Fruit fly (Drosophila melanogaster) whole organism, embryonic: ENCODE measurements around the gene CG7766.

ENCODE experiments used
- Blimp-1 ChIP-seq: fragments of 200-800 bp; sonication (Bioruptor generic); optimal IDR thresholded peaks from 3 replicates; lab custom pipeline; 2018; ENCODE audit warnings: missing biosample characterization, missing genetic modification characterization, mild to moderate bottlenecking, moderate library complexity, missing genetic modification reagents
- CG11085 ChIP-seq: fragments of 200-800 bp; sonication (Bioruptor generic); IDR thresholded peaks from 2 replicates; pipeline ENCODE4 v1.3.6; 2022; ENCODE audit warnings: missing biosample characterization, missing genetic modification characterization
- CG12155 ChIP-seq: fragments of 200-800 bp; sonication (Bioruptor generic); optimal IDR thresholded peaks from 3 replicates; lab custom pipeline; 2016; ENCODE audit warnings: missing biosample characterization, missing genetic modification characterization
- CG12236 ChIP-seq: fragments of 200-800 bp; sonication (Bioruptor generic); optimal IDR thresholded peaks from 2 replicates; lab custom pipeline; 2016; ENCODE audit warnings: missing biosample characterization, missing genetic modification characterization
- CG14014 ChIP-seq: fragments of 200-800 bp; sonication (Bioruptor generic); IDR thresholded peaks from 2 replicates; pipeline ENCODE4 v1.3.6; 2022; ENCODE audit warnings: missing biosample characterization, missing genetic modification characterization
- CG14860 ChIP-seq: fragments of 200-800 bp; sonication (Bioruptor generic); IDR thresholded peaks from 3 replicates; pipeline ENCODE4 v1.3.6; 2022; ENCODE audit warnings: missing biosample characterization, missing genetic modification characterization; ENCODE audit not compliant: partially characterized antibody
- CG15601 ChIP-seq: fragments of 200-800 bp; sonication (Bioruptor generic); optimal IDR thresholded peaks from 3 replicates; lab custom pipeline; 2019; ENCODE audit warnings: missing biosample characterization, mild to moderate bottlenecking, missing genetic modification characterization, moderate library complexity
- CG16813 ChIP-seq: fragments of 200-800 bp; sonication (Bioruptor generic); IDR thresholded peaks from 3 replicates; pipeline ENCODE4 v1.3.6; 2022; ENCODE audit warnings: missing biosample characterization, missing genetic modification characterization; ENCODE audit not compliant: partially characterized antibody
- CG18262 ChIP-seq: fragments of 200-800 bp; optimal IDR thresholded peaks from 3 replicates; lab custom pipeline; 2019; ENCODE audit warnings: missing biosample characterization, mild to moderate bottlenecking, missing genetic modification characterization, moderate library complexity
- CG2129 ChIP-seq: fragments of 200-800 bp; sonication (Bioruptor generic); IDR thresholded peaks from 2 replicates; pipeline ENCODE4 v1.3.6; 2022; ENCODE audit warnings: missing biosample characterization, missing genetic modification characterization; ENCODE audit not compliant: partially characterized antibody
- CG2678 ChIP-seq: fragments of 200-800 bp; sonication (Bioruptor generic); optimal IDR thresholded peaks from 3 replicates; lab custom pipeline; 2019; ENCODE audit warnings: missing biosample characterization, mild to moderate bottlenecking, missing genetic modification characterization, moderate library complexity
- CG32772 ChIP-seq: fragments of 200-800 bp; sonication (Bioruptor generic); IDR thresholded peaks from 2 replicates; pipeline ENCODE4 v1.3.6; 2022; ENCODE audit warnings: missing biosample characterization, missing genetic modification characterization
- CG34376 ChIP-seq: fragments of 200-800 bp; sonication (Bioruptor generic); optimal IDR thresholded peaks from 2 replicates; lab custom pipeline; 2018; ENCODE audit warnings: missing biosample characterization, mild to moderate bottlenecking, missing genetic modification characterization
- CG3726 ChIP-seq: fragments of 200-800 bp; sonication (Bioruptor generic); IDR thresholded peaks from 3 replicates; pipeline ENCODE4, ENCODE4 v1.3.6; 2022; ENCODE audit warnings: missing biosample characterization, missing genetic modification characterization
- CG3847 ChIP-seq: fragments of 200-800 bp; sonication (Bioruptor generic); IDR thresholded peaks from 2 replicates; pipeline ENCODE4 v1.3.6; 2022; ENCODE audit warnings: missing biosample characterization, missing genetic modification characterization
- CG3995 ChIP-seq: fragments of 200-800 bp; sonication (Bioruptor generic); optimal IDR thresholded peaks from 3 replicates; lab custom pipeline; 2016; ENCODE audit warnings: missing biosample characterization, missing genetic modification characterization
- CG4328 ChIP-seq: fragments of 200-800 bp; sonication (Bioruptor generic); optimal IDR thresholded peaks from 3 replicates; lab custom pipeline; 2017; ENCODE audit warnings: missing biosample characterization, missing genetic modification reagents, missing genetic modification characterization
- CG4820 ChIP-seq: fragments of 200-800 bp; sonication (Bioruptor generic); optimal IDR thresholded peaks from 3 replicates; lab custom pipeline; 2016; ENCODE audit warnings: missing biosample characterization, missing genetic modification characterization
- CG5953 ChIP-seq: fragments of 200-800 bp; sonication (Bioruptor generic); IDR thresholded peaks from 2 replicates; pipeline ENCODE4 v1.3.6; 2022; ENCODE audit warnings: missing biosample characterization, missing genetic modification characterization
- CG6175 ChIP-seq: fragments of 200-800 bp; sonication (Bioruptor generic); IDR thresholded peaks from 3 replicates; pipeline ENCODE4 v1.3.6; 2022; ENCODE audit warnings: missing biosample characterization, missing genetic modification characterization
- CG7928 ChIP-seq: fragments of 200-800 bp; sonication (Bioruptor generic); optimal IDR thresholded peaks from 2 replicates; lab custom pipeline; 2017; ENCODE audit warnings: missing biosample characterization, mild to moderate bottlenecking, missing genetic modification characterization
- Camta ChIP-seq: fragments of 200-800 bp; sonication (Bioruptor generic); optimal IDR thresholded peaks from 2 replicates; lab custom pipeline; 2016; ENCODE audit warnings: missing biosample characterization, missing genetic modification characterization
- D19A ChIP-seq: fragments of 200-800 bp; optimal IDR thresholded peaks from 3 replicates; lab custom pipeline; 2019; ENCODE audit warnings: missing biosample characterization, mild to moderate bottlenecking, missing genetic modification characterization, moderate library complexity
- Dip2 ChIP-seq: fragments of 200-800 bp; sonication (Bioruptor generic); IDR thresholded peaks from 2 replicates; pipeline ENCODE4 v1.3.6; 2022; ENCODE audit warnings: missing biosample characterization, missing genetic modification characterization
- Dll ChIP-seq: fragments of 200-800 bp; sonication (Bioruptor generic); IDR thresholded peaks from 4 replicates; pipeline ENCODE4 v1.3.6; 2022; ENCODE audit warnings: missing biosample characterization, missing genetic modification characterization; ENCODE audit not compliant: partially characterized antibody
- Dp ChIP-seq: fragments of 200-800 bp; sonication (Bioruptor generic); optimal IDR thresholded peaks from 2 replicates; lab custom pipeline; 2018; ENCODE audit warnings: missing biosample characterization, mild to moderate bottlenecking, missing genetic modification characterization, moderate library complexity
- Elba2 ChIP-seq: fragments of 200-800 bp; sonication (Bioruptor generic); optimal IDR thresholded peaks from 3 replicates; lab custom pipeline; 2016; ENCODE audit warnings: missing biosample characterization, missing genetic modification characterization
- HLHmδ ChIP-seq: fragments of 200-800 bp; sonication (Bioruptor generic); optimal IDR thresholded peaks from 2 replicates; lab custom pipeline; 2018; ENCODE audit warnings: missing biosample characterization, mild to moderate bottlenecking, missing genetic modification characterization, moderate library complexity
- Hmr ChIP-seq: fragments of 200-800 bp; sonication (Bioruptor generic); optimal IDR thresholded peaks from 3 replicates; lab custom pipeline; 2017; ENCODE audit warnings: mild to moderate bottlenecking, missing biosample characterization, missing genetic modification reagents, missing genetic modification characterization
- Ravus ChIP-seq: fragments of 200-800 bp; sonication (Bioruptor generic); IDR thresholded peaks from 2 replicates; pipeline ENCODE4 v1.3.6; 2022; ENCODE audit warnings: missing biosample characterization, missing genetic modification characterization
- Tbp ChIP-seq: fragments of >200 bp; optimal IDR thresholded peaks from 2 replicates; lab custom pipeline; 2018; ENCODE audit warnings: missing biosample characterization, missing genetic modification characterization
- ap ChIP-seq: fragments of 200-800 bp; sonication (Bioruptor generic); IDR thresholded peaks from 2 replicates; pipeline ENCODE4 v1.3.6; 2022; ENCODE audit warnings: missing biosample characterization, missing genetic modification characterization
- ase ChIP-seq: fragments of 200-800 bp; sonication (Bioruptor generic); IDR thresholded peaks from 3 replicates; pipeline ENCODE4 v1.3.6; 2022; ENCODE audit warnings: missing biosample characterization, missing genetic modification characterization
- ash1 ChIP-seq: fragments of 200-800 bp; sonication (Bioruptor generic); optimal IDR thresholded peaks from 2 replicates; lab custom pipeline; 2018; ENCODE audit warnings: missing biosample characterization, mild to moderate bottlenecking, missing genetic modification characterization
- az2 ChIP-seq: fragments of 200-800 bp; sonication (Bioruptor generic); optimal IDR thresholded peaks from 3 replicates; lab custom pipeline; 2016; ENCODE audit warnings: missing biosample characterization, missing genetic modification characterization
- ci ChIP-seq: fragments of 200-800 bp; sonication (Bioruptor generic); IDR thresholded peaks from 3 replicates; pipeline ENCODE4 v1.3.6; 2022; ENCODE audit warnings: missing biosample characterization, missing genetic modification characterization
- dmrt11E ChIP-seq: fragments of 200-800 bp; sonication (Bioruptor generic); optimal IDR thresholded peaks from 3 replicates; lab custom pipeline; 2018; ENCODE audit warnings: missing biosample characterization, mild to moderate bottlenecking, missing genetic modification characterization, moderate library complexity
- fd3F ChIP-seq: fragments of 200-800 bp; sonication (Bioruptor generic); optimal IDR thresholded peaks from 2 replicates; lab custom pipeline; 2018; ENCODE audit warnings: missing biosample characterization, mild to moderate bottlenecking, missing genetic modification characterization, moderate library complexity
- hbn ChIP-seq: fragments of 200-800 bp; sonication (Bioruptor generic); IDR thresholded peaks from 2 replicates; pipeline ENCODE4 v1.3.6; 2022; ENCODE audit warnings: missing biosample characterization, missing genetic modification characterization; ENCODE audit not compliant: partially characterized antibody
- inv ChIP-seq: fragments of 200-800 bp; sonication (Bioruptor generic); IDR thresholded peaks from 2 replicates; pipeline ENCODE4 v1.3.6; 2022; ENCODE audit warnings: missing biosample characterization, missing genetic modification characterization; ENCODE audit not compliant: partially characterized antibody
- mam ChIP-seq: fragments of 200-800 bp; sonication (Bioruptor generic); optimal IDR thresholded peaks from 3 replicates; lab custom pipeline; 2016; ENCODE audit warnings: missing biosample characterization, missing genetic modification characterization
- nau ChIP-seq: fragments of 200-800 bp; sonication (Bioruptor generic); optimal IDR thresholded peaks from 3 replicates; lab custom pipeline; 2017; ENCODE audit warnings: missing biosample characterization, mild to moderate bottlenecking, missing genetic modification characterization, missing genetic modification reagents
- otp ChIP-seq: fragments of 200-800 bp; sonication (Bioruptor generic); IDR thresholded peaks from 3 replicates; pipeline ENCODE4, ENCODE4 v1.3.6; 2022; ENCODE audit warnings: missing biosample characterization, missing genetic modification characterization
- salm ChIP-seq: fragments of 200-800 bp; sonication (Bioruptor generic); optimal IDR thresholded peaks from 2 replicates; lab custom pipeline; 2018; ENCODE audit warnings: missing biosample characterization, mild to moderate bottlenecking, missing genetic modification characterization
- sens-2 ChIP-seq: fragments of 200-800 bp; sonication (Bioruptor generic); IDR thresholded peaks from 2 replicates; pipeline ENCODE4 v1.3.6; 2022; ENCODE audit warnings: missing biosample characterization, missing genetic modification characterization
- sna ChIP-seq: fragments of 200-800 bp; sonication (Bioruptor generic); IDR thresholded peaks from 2 replicates; pipeline ENCODE4 v1.3.6; 2022; ENCODE audit warnings: missing biosample characterization, missing genetic modification characterization; ENCODE audit not compliant: partially characterized antibody
- tna ChIP-seq: fragments of 200-800 bp; sonication (Bioruptor generic); IDR thresholded peaks from 2 replicates; pipeline ENCODE4 v1.3.6; 2022; ENCODE audit warnings: missing biosample characterization, missing genetic modification characterization; ENCODE audit not compliant: partially characterized antibody
- ttk ChIP-seq: fragments of 200-800 bp; sonication (Bioruptor generic); IDR thresholded peaks from 2 replicates; pipeline ENCODE4 v2.1.2; 2022; ENCODE audit warnings: missing biosample characterization, missing genetic modification characterization
- vnd ChIP-seq: fragments of 200-800 bp; sonication (Bioruptor generic); IDR thresholded peaks from 3 replicates; pipeline ENCODE4 v1.3.6; 2022; ENCODE audit warnings: missing biosample characterization, missing genetic modification characterization; ENCODE audit not compliant: partially characterized antibody
- wek ChIP-seq: fragments of 200-800 bp; sonication (Bioruptor generic); optimal IDR thresholded peaks from 3 replicates; lab custom pipeline; 2018; ENCODE audit warnings: missing biosample characterization, mild to moderate bottlenecking, missing genetic modification characterization, moderate library complexity
- zfh2 ChIP-seq: fragments of 200-800 bp; sonication (Bioruptor generic); optimal IDR thresholded peaks from 2 replicates; lab custom pipeline; 2016; ENCODE audit warnings: missing biosample characterization, missing genetic modification characterization

Gene CG7766

DNA sequence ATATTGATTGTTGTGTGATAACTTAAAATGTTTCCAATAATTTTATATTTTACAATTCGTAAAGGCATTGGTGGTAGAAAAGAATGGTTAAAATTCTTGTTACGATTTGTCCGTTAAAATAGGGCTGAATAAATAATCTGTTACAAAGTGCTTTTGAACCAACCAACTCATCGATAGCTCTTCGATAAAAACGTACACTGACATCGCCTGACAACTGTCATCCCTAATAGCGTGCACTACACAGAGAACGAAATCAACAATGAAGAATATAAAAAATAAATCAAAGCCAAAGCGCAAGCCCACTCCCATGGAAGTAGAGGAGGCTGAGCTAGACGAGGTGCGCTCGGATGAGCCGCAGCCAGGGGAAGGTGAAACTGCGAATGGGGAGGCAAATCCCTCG, 17.8 kb downstream of the CG7766 start, which contains the start of gene CG32708 (continued):
- TF ChIP-seq CG3726 (no peak), CG2129 (peak; percentile 32; the same call in 1 of the 2 replicates), HLHmδ (GFP tag; lab: Kevin White, UChicago) (no peak), Dp (GFP tag; lab: Kevin White, UChicago) (peak; percentile 39), CG12155 (GFP tag; lab: Kevin White, UChicago) (no peak), CG18262 (tag; lab: Kevin White, UChicago) (no peak), fd3F (GFP tag; lab: Kevin White, UChicago) (no peak), salm (tag; lab: Kevin White, UChicago) (no peak), sens-2 (no peak), Ravus (GFP tag; lab: Robert Waterston, UW) (no peak), Tbp (no peak), CG4820 (GFP tag; lab: Kevin White, UChicago) (no peak), CG14014 (GFP tag; lab: Robert Waterston, UW) (no peak), Dll (GFP tag; lab: Robert Waterston, UW) (peak; percentile 75), CG4328 (GFP tag; lab: Kevin White, UChicago) (no peak), CG11085 (GFP tag; lab: Robert Waterston, UW) (no peak), mam (GFP tag; lab: Kevin White, UChicago) (no peak), CG32772 (GFP tag; lab: Robert Waterston, UW) (no peak), ap (no peak), Blimp-1 (no peak), CG16813 (peak; percentile 68), Dip2 (GFP tag; lab: Robert Waterston, UW) (no peak), wek (GFP tag; lab: Kevin White, UChicago) (no peak), nau (GFP tag; lab: Kevin White, UChicago) (no peak), CG3847 (GFP tag; lab: Robert Waterston, UW) (no peak), ase (GFP tag; lab: Robert Waterston, UW) (0 out of 3 replicates have a peak, but pooled peaks have one; percentile 7), ash1 (GFP tag; lab: Kevin White, UChicago) (no peak), CG34376 (GFP tag; lab: Kevin White, UChicago) (no peak), ci (GFP tag; lab: Robert Waterston, UW) (no peak), Camta (GFP tag; lab: Kevin White, UChicago) (no peak), CG6175 (GFP tag; lab: Robert Waterston, UW) (no peak), CG12236 (GFP tag; lab: Kevin White, UChicago) (no peak), inv (GFP tag; lab: Robert Waterston, UW) (peak; percentile 54), tna (0 out of 2 replicates have a peak, but pooled peaks have one; percentile 48), az2 (GFP tag; lab: Kevin White, UChicago) (no peak), otp (GFP tag; lab: Robert Waterston, UW) (no peak), vnd (GFP tag; lab: Robert Waterston, UW) (peak; percentile 60; the same call in 2 of the 3 replicates), D19A (tag; lab: Kevin White, UChicago) (no peak), CG7928 (GFP tag; lab: Kevin White, UChicago) (peak; percentile 85), ttk (GFP tag; lab: Robert Waterston, UW) (no peak), CG14860 (GFP tag; lab: Robert Waterston, UW) (peak; percentile 48; the same call in 2 of the 3 replicates), CG3995 (GFP tag; lab: Kevin White, UChicago) (no peak), Hmr (no peak), CG15601 (tag; lab: Kevin White, UChicago) (no peak), hbn (GFP tag; lab: Robert Waterston, UW) (no peak; the same call in none of the 2 replicates), CG5953 (no peak), Elba2 (GFP tag; lab: Kevin White, UChicago) (no peak), CG2678 (tag; lab: Kevin White, UChicago) (no peak), sna (peak; percentile 66), dmrt11E (no peak), zfh2 (GFP tag; lab: Kevin White, UChicago) (no peak)
